Fruit fly (Drosophila melanogaster) whole organism, wandering third instar larva: ENCODE data around the gene BthD.

ENCODE experiments used
- Abd-B ChIP-seq: fragments of >200 bp; optimal IDR thresholded peaks from 2 replicates; lab custom pipeline; 2017; ENCODE audit warnings: missing biosample characterization, missing genetic modification characterization
- CG32264 ChIP-seq: fragments of 200-800 bp; sonication (Bioruptor generic); optimal IDR thresholded peaks from 2 replicates; lab custom pipeline; 2016; ENCODE audit warnings: missing biosample characterization, missing genetic modification characterization
- CG9705 ChIP-seq: fragments of 200-800 bp; sonication (Bioruptor generic); optimal IDR thresholded peaks from 2 replicates; lab custom pipeline; 2018; ENCODE audit warnings: missing biosample characterization, mild to moderate bottlenecking, missing genetic modification characterization
- CrebA ChIP-seq: fragments of 200-800 bp; sonication (Bioruptor generic); optimal IDR thresholded peaks from 2 replicates; lab custom pipeline; 2016; ENCODE audit warnings: missing biosample characterization, mild to moderate bottlenecking, missing genetic modification characterization, borderline replicate concordance
- Dfd ChIP-seq: fragments of >200 bp; optimal IDR thresholded peaks from 2 replicates; lab custom pipeline; 2017; ENCODE audit warnings: missing biosample characterization, missing genetic modification characterization
- GATAd ChIP-seq: sonication (Bioruptor generic); optimal IDR thresholded peaks from 2 replicates; lab custom pipeline; 2016; ENCODE audit warnings: missing biosample characterization, missing genetic modification characterization
- HLH106 ChIP-seq: fragments of 200-800 bp; optimal IDR thresholded peaks from 3 replicates; lab custom pipeline; 2019; ENCODE audit warnings: missing biosample characterization, mild to moderate bottlenecking, missing genetic modification characterization, moderate library complexity
- Hnf4 ChIP-seq: fragments of 200-800 bp; sonication (Bioruptor generic); optimal IDR thresholded peaks from 2 replicates; lab custom pipeline; 2016; ENCODE audit warnings: missing biosample characterization, mild to moderate bottlenecking, missing genetic modification characterization
- Hr78 ChIP-seq: fragments of >200 bp; optimal IDR thresholded peaks from 2 replicates; lab custom pipeline; 2017; ENCODE audit warnings: missing biosample characterization, missing genetic modification characterization
- Jra ChIP-seq: sonication (Bioruptor generic); optimal IDR thresholded peaks from 2 replicates; lab custom pipeline; 2016; ENCODE audit warnings: missing biosample characterization, missing genetic modification characterization
- Mio ChIP-seq: sonication (Bioruptor generic); optimal IDR thresholded peaks from 2 replicates; lab custom pipeline; 2016; ENCODE audit warnings: missing biosample characterization, missing genetic modification characterization
- Myc ChIP-seq: fragments of >200 bp; optimal IDR thresholded peaks from 2 replicates; lab custom pipeline; 2017
- N ChIP-seq: fragments of >200 bp; optimal IDR thresholded peaks from 2 replicates; lab custom pipeline; 2018; ENCODE audit warnings: missing biosample characterization, missing external identifiers, missing genetic modification characterization
- OdsH ChIP-seq: fragments of 200-800 bp; sonication (Bioruptor generic); optimal IDR thresholded peaks from 2 replicates; lab custom pipeline; 2016; ENCODE audit warnings: missing biosample characterization, mild to moderate bottlenecking, missing genetic modification characterization
- Rel ChIP-seq, 2 experiments: fragments of 200-800 bp; sonication (Bioruptor generic) in 1 of 2; optimal IDR thresholded peaks; 2 replicates in 1 of 2; 3 replicates in 1 of 2; lab custom pipeline; 2016 to 2019; ENCODE audit warnings: mild to moderate bottlenecking in 2 of 2, missing biosample characterization in 2 of 2, missing genetic modification characterization in 2 of 2, moderate library complexity in 1 of 2
- Sp1 ChIP-seq: fragments of 200-800 bp; sonication (Bioruptor generic); optimal IDR thresholded peaks from 3 replicates; lab custom pipeline; 2019; ENCODE audit warnings: missing biosample characterization, mild to moderate bottlenecking, missing genetic modification characterization, moderate library complexity
- Vsx2 ChIP-seq: fragments of 200-300, 225-300 bp; sonication (Bioruptor generic); optimal IDR thresholded peaks from 2 replicates; lab custom pipeline; 2018; ENCODE audit warnings: missing biosample characterization, missing genetic modification characterization; ENCODE audit not compliant: partially characterized antibody
- br ChIP-seq: fragments of 200-800 bp; sonication (Bioruptor generic); optimal IDR thresholded peaks from 2 replicates; lab custom pipeline; 2016; ENCODE audit warnings: missing biosample characterization, missing genetic modification characterization
- brk ChIP-seq: fragments of 200-800 bp; sonication (Bioruptor generic); optimal IDR thresholded peaks from 2 replicates; lab custom pipeline; 2016; ENCODE audit warnings: missing biosample characterization, mild to moderate bottlenecking, missing genetic modification characterization
- dl ChIP-seq, 2 experiments: fragments of 175-275, 200-275 bp in 1 of 2; fragments of 200-275 bp in 1 of 2; sonication (Bioruptor generic); optimal IDR thresholded peaks; lab custom pipeline; 2018; ENCODE audit warnings: mild to moderate bottlenecking in 2 of 2, missing biosample characterization in 2 of 2, missing genetic modification characterization in 2 of 2, moderate library complexity in 2 of 2; ENCODE audit not compliant: partially characterized antibody in 2 of 2, insufficient read depth in 1 of 2
- dmrt93B ChIP-seq: fragments of 200-800 bp; sonication (Bioruptor generic); optimal IDR thresholded peaks from 2 replicates; lab custom pipeline; 2018; ENCODE audit warnings: missing biosample characterization, mild to moderate bottlenecking, missing genetic modification characterization
- dsf ChIP-seq: sonication (Bioruptor generic); optimal IDR thresholded peaks from 2 replicates; lab custom pipeline; 2016; ENCODE audit warnings: missing biosample characterization, missing genetic modification characterization, borderline replicate concordance
- ey ChIP-seq: fragments of 200-800 bp; sonication (Bioruptor generic); optimal IDR thresholded peaks from 2 replicates; lab custom pipeline; 2016; ENCODE audit warnings: missing biosample characterization, missing genetic modification characterization
- foxo ChIP-seq, 2 experiments: fragments of 200-800 bp; sonication (Bioruptor generic); optimal IDR thresholded peaks; 2 replicates in 1 of 2; 3 replicates in 1 of 2; lab custom pipeline; 2016 to 2017; ENCODE audit warnings: missing biosample characterization in 2 of 2, missing genetic modification characterization in 2 of 2
- fru ChIP-seq: fragments of 200-800 bp; sonication (Bioruptor generic); optimal IDR thresholded peaks from 3 replicates; lab custom pipeline; 2016; ENCODE audit warnings: missing biosample characterization, mild to moderate bottlenecking, missing genetic modification characterization
- h ChIP-seq: fragments of 200-800 bp; sonication (Bioruptor generic); optimal IDR thresholded peaks from 3 replicates; lab custom pipeline; 2016; ENCODE audit warnings: missing biosample characterization, mild to moderate bottlenecking, missing genetic modification characterization
- jim ChIP-seq: fragments of 175-275, 200-325 bp; sonication (Bioruptor generic); optimal IDR thresholded peaks from 2 replicates; lab custom pipeline; 2016; ENCODE audit warnings: missing biosample characterization, mild to moderate bottlenecking, missing genetic modification characterization
- lola ChIP-seq: fragments of >200 bp; optimal IDR thresholded peaks from 2 replicates; lab custom pipeline; 2017; ENCODE audit warnings: missing biosample characterization, missing genetic modification characterization
- pan ChIP-seq: fragments of >200 bp; optimal IDR thresholded peaks from 2 replicates; lab custom pipeline; 2017
- rgr ChIP-seq: fragments of 200-800 bp; sonication (Bioruptor generic); optimal IDR thresholded peaks from 3 replicates; lab custom pipeline; 2016; ENCODE audit warnings: missing biosample characterization, mild to moderate bottlenecking, missing genetic modification characterization
- sage ChIP-seq: fragments of 200-800 bp; sonication (Bioruptor generic); optimal IDR thresholded peaks from 2 replicates; lab custom pipeline; 2016; ENCODE audit warnings: missing biosample characterization, mild to moderate bottlenecking, missing genetic modification characterization
- sv ChIP-seq: fragments of 200-800 bp; sonication (Bioruptor generic); optimal IDR thresholded peaks from 3 replicates; lab custom pipeline; 2016; ENCODE audit warnings: missing biosample characterization, missing genetic modification characterization
- tai ChIP-seq: sonication (Bioruptor generic); optimal IDR thresholded peaks from 2 replicates; lab custom pipeline; 2016; ENCODE audit warnings: missing biosample characterization, missing genetic modification characterization
- usp ChIP-seq: fragments of >200 bp; optimal IDR thresholded peaks from 2 replicates; lab custom pipeline; 2017; ENCODE audit warnings: missing biosample characterization, missing genetic modification characterization
- woc ChIP-seq: sonication (Bioruptor generic); optimal IDR thresholded peaks from 2 replicates; lab custom pipeline; 2016; ENCODE audit warnings: missing biosample characterization, mild to moderate bottlenecking, missing genetic modification characterization

Gene BthD

DNA sequence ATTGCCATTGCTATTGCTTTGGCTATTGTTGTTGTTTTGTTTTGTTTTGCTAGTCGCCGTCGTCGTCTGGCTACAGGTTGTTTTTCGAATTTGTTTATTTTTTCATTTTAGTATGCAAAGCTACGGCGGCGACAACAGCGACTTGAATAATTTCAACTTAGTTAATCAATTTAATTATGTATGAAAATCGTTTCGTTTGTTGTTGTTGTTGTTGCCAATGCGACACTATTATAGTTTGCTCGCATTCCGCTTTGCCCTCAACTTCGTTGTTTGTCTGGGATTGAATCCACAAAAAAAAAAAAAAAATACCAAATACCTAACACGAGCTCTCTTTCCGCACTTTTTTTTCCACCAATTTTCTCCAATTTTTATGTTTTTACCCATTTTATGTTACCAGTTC is 15.9 kb downstream of the BthD start:
- TF ChIP-seq usp: no peak
- TF ChIP-seq dsf (GFP tag; lab: Kevin White, UChicago): no peak
- TF ChIP-seq rgr (GFP tag; lab: Kevin White, UChicago): no peak
- TF ChIP-seq N (GFP tag; lab: Kevin White, UChicago): no peak
- TF ChIP-seq Abd-B (GFP tag; lab: Kevin White, UChicago): no peak
- no peak for TF ChIP-seq Vsx2
- TF ChIP-seq Rel (GFP tag; optimal IDR thresholded peaks at IDR 0.05; lab: Kevin White, UChicago): no peak
- TF ChIP-seq Rel (tag; optimal IDR thresholded peaks at IDR 0.05; lab: Kevin White, UChicago): no peak
- TF ChIP-seq br (GFP tag; lab: Kevin White, UChicago): no peak
- no peak for TF ChIP-seq OdsH (GFP tag; lab: Kevin White, UChicago)
- TF ChIP-seq Hnf4: no peak
- TF ChIP-seq Mio (GFP tag; lab: Kevin White, UChicago): no peak
- no peak for TF ChIP-seq Dfd (GFP tag; lab: Kevin White, UChicago)
- TF ChIP-seq h (GFP tag; lab: Kevin White, UChicago): no peak
- TF ChIP-seq dl (GFP tag; optimal IDR thresholded peaks at IDR 0.05; lab: Kevin White, UChicago; ENCODE audit: insufficient read depth in 1 of 2, partially characterized antibody in 2 of 2): no peak
- no peak for TF ChIP-seq CG9705 (GFP tag; lab: Kevin White, UChicago)

DNA sequence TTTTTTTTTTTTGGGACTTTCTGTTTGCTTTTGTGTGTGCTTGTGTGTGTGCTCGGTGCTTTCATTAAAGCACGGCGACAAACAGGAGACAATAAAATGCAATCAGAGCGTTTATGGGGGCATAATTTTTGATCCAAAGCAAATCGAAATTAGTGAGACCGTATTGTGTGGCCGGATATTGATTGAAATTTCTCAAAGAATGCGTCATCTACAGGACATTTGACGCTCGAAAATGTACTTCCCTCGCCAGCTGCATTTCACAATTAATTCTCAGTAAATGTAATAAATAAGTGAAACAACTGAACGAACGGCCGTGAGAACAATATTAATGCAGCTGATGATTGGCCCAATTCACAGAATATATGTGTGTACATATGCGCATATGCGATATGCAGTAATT is 17.5 kb downstream of the BthD start:
- TF ChIP-seq fru (no peak), Rel (GFP tag; optimal IDR thresholded peaks at IDR 0.05; lab: Kevin White, UChicago) (no peak), Rel (tag; optimal IDR thresholded peaks at IDR 0.05; lab: Kevin White, UChicago) (peak; percentile 76), woc (GFP tag; lab: Kevin White, UChicago) (no peak), Sp1 (GFP tag; lab: Kevin White, UChicago) (peak; percentile 14), rgr (GFP tag; lab: Kevin White, UChicago) (peak; percentile 14)

DNA sequence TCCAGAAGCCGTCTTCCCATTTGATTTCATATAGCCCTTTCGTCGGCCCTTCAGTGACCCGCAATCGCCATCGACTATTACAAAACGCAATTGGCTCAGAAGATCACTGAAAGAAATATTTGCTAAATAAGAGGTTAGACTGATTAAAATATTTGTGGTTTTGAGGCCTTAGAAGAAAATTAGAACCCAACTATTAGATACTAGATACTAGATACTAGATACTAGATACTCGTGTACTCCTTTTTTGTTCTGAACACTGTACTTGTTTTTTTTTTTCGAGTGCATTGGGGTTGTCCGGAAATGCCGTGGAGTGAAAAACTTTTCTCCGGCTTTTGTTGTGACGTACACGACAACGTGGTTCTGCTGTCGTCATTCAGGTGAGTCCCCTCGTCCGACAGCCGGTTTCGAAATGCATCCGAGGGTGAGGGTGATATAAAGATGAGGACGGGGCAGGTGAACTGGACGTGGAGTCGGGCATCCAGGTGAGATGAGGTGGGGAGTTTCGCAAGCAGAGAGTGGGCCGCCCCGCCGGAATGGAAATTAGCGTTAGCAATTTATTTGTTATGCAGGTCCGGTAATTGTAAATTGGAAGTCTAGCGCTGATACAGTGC is 18.5 kb downstream of the BthD start:
- TF ChIP-seq brk (GFP tag; lab: Kevin White, UChicago) (no peak), Hnf4 (peak; percentile 13), tai (GFP tag; lab: Kevin White, UChicago) (no peak), foxo (GFP tag; optimal IDR thresholded peaks at IDR 0.05; lab: Kevin White, UChicago) (peak in 1 of 2 experiments; percentile 50), ey (GFP tag; lab: Kevin White, UChicago) (peak; percentile 25), sage (GFP tag; lab: Kevin White, UChicago) (no peak), Rel (GFP tag; optimal IDR thresholded peaks at IDR 0.05; lab: Kevin White, UChicago) (no peak), Rel (tag; optimal IDR thresholded peaks at IDR 0.05; lab: Kevin White, UChicago) (peak; percentile 95), Mio (GFP tag; lab: Kevin White, UChicago) (no peak), fru (peak; percentile 21), h (GFP tag; lab: Kevin White, UChicago) (peak; percentile 20)

DNA sequence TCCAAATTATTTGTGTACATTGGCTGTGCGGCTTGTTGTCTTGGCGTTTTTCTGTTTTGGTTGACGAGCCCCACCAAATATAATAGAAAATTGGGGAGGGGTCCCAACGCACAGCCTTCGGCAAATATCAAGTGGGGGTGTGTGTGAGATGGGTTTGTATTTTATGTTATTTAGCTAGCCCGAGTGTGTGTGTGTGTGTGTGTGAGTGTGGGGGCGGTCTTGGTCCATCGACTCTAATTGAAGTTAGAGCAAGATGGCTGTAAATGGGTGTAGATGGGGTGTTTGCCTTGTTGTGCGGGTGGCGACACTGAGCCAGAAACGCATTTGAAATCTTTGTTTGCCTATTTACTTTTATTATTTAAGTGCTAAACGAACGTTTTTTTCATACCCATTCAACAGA is 20.7 kb downstream of the BthD start:
- TF ChIP-seq foxo (GFP tag; optimal IDR thresholded peaks at IDR 0.05; lab: Kevin White, UChicago) (no peak), Hnf4 (peak; percentile 18), Mio (GFP tag; lab: Kevin White, UChicago) (no peak)
- TF ChIP-seq, all 38 proteins: peak for 1

DNA sequence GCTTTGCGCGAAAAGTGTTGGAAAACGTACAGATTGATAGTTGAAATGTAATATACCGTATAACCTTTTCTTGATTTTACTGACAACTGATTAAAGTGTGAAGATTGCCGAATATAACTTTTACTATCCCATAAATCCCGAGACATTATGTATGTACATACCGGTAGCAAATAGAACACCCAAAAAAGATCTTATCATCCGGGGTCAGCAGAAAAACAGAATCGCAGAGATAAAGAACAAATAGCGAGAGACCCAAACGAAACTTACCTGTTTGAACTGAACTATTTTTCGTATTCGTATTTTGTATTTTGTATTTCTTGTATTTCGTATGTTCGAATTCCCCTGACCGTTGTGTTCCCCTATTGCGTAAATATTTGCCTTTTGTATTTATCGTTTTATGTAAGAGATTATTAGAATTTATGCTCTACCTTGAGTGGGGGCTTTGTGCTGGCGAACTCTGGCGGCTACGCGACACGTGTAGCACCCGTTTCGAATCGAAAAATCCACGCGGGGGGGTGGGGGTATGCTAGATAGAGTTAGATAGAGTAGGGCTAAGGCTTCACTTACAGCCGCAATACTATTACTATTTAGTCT is 21.5 kb downstream of the BthD start:
- no peak for TF ChIP-seq jim
- TF ChIP-seq GATAd (GFP tag; lab: Kevin White, UChicago): no peak
- TF ChIP-seq foxo (GFP tag; optimal IDR thresholded peaks at IDR 0.05; lab: Kevin White, UChicago): no peak
- TF ChIP-seq dmrt93B: no peak

DNA sequence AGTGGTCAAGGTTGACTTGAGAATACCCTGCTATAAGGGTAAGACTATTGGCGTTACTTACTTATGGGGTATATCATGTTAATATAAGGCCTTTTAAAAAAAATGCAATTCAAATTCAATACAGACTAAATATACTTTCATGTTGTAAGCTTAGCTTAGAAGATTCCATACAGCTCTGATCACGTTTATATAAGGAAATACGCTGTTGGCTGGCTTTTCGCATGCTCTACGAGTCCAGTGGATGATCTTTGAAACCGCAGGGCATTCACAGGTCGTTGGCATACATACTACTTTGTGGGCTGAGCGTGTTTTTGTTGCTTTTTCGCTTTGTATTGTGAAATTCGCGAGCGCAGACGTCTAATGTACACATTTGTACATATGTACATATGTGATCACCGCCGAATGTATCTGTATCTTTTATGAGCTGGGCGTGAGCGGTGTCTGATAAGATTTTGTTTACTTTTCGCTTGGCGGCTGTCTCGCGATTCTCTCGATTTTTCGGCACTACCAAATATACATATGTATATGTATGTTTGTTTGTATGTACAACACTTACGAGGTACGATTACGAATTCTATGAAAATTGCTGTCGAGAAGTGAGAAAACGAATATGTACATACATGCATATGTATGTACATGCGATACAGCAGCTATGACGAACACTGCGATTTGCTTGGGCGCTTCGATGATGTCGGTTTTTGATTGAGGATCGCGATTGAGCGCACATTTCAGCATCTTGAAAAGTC is 22.5 kb downstream of the BthD start:
- TF ChIP-seq dmrt93B: peak; percentile 41
- TF ChIP-seq dsf (GFP tag; lab: Kevin White, UChicago): no peak
- TF ChIP-seq pan (lab: Kevin White, UChicago): no peak
- TF ChIP-seq Abd-B (GFP tag; lab: Kevin White, UChicago): no peak
- TF ChIP-seq brk (GFP tag; lab: Kevin White, UChicago): peak; percentile 26
- peak; percentile 65 for TF ChIP-seq Hnf4
- TF ChIP-seq sv (GFP tag; lab: Kevin White, UChicago): peak; percentile 13
- TF ChIP-seq CG32264 (GFP tag; lab: Kevin White, UChicago): no peak
- peak; percentile 5 for TF ChIP-seq CG9705 (GFP tag; lab: Kevin White, UChicago)
- no peak for TF ChIP-seq GATAd (GFP tag; lab: Kevin White, UChicago)
- TF ChIP-seq Hr78 (GFP tag; lab: Kevin White, UChicago): no peak
- no peak for TF ChIP-seq jim
- TF ChIP-seq HLH106 (tag; lab: Kevin White, UChicago): peak; percentile 65
- TF ChIP-seq woc (GFP tag; lab: Kevin White, UChicago): peak; percentile 80
- peak; percentile 50 for TF ChIP-seq Jra (GFP tag; lab: Kevin White, UChicago)
- no peak for TF ChIP-seq Myc (lab: Kevin White, UChicago)
- TF ChIP-seq sage (GFP tag; lab: Kevin White, UChicago): no peak
- TF ChIP-seq CrebA (GFP tag; lab: Kevin White, UChicago): peak; percentile 64
- TF ChIP-seq Dfd (GFP tag; lab: Kevin White, UChicago): no peak
- TF ChIP-seq Vsx2: no peak
- no peak for TF ChIP-seq lola (GFP tag; lab: Kevin White, UChicago)
